Worm (Caenorhabditis elegans): ENCODE data around the gene F56A8.4.

F56A8.4 gene

DNA sequence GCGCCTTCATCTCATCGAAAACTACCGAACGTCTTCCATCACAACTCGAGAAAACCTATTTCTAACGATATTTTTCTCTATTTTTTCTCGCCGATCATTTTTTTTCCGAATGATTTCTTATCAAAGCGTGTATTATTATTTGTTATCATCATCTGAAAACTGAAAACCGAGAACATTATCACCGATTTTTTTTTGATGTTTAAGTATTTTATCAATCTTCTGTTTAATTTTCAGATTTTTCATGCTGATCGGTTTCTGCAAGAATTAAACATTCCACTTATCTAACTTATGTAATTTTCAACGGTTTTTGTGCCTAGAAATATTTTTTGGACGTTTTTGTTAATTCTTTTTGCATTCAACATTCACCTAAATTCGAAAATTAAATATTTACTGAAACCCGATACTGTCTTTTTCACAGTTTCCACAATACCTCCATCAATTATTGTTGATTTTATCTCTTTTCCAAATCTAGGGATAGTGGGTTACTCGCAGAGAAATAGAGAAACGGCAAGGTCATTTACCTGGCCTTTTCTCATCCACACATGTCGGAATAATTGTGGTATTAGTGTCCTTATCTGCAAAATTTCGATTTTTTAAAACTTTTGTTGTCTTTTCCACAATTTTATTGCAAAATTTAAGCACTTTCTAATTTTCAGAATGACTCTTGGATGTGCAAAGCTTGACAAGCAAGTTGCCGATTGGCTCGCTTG, 35.8 kb downstream of the F56A8.4 start, which contains the start of gene pgm-2 (continued):
- TF ChIP-seq F49E8.2 (tag; optimal IDR thresholded peaks at IDR 0.05; ENCODE audit: insufficient read depth) (no peak), pha-4 (tag; optimal IDR thresholded peaks at IDR 0.05) (no peak), repo-1 (tag; optimal IDR thresholded peaks at IDR 0.05) (peak; percentile 58), dpl-1 (GFP tag; optimal IDR thresholded peaks at IDR 0.05) (no peak), nhr-80 (tag; optimal IDR thresholded peaks at IDR 0.05) (peak; percentile 45), fkh-3 (tag; optimal IDR thresholded peaks at IDR 0.05) (no peak), mcd-1 (GFP tag; IDR thresholded peaks at IDR 0.05) (no peak), snpc-4 (GFP tag; optimal IDR thresholded peaks at IDR 0.05) (no peak), snpc-4 (tag; optimal IDR thresholded peaks at IDR 0.05) (no peak), mel-28 (tag; optimal IDR thresholded peaks at IDR 0.05; ENCODE audit: borderline replicate concordance) (no peak), ztf-22 (GFP tag; optimal IDR thresholded peaks at IDR 0.05) (no peak), die-1 (tag; optimal IDR thresholded peaks at IDR 0.05) (no peak), hsf-1 (GFP tag; IDR thresholded peaks at IDR 0.05) (no peak), lin-26 (GFP tag; IDR thresholded peaks at IDR 0.05) (no peak), K12H6.12 (tag; optimal IDR thresholded peaks at IDR 0.05) (no peak), ZK185.1 (tag; optimal IDR thresholded peaks at IDR 0.05; ENCODE audit: poor library complexity, severe bottlenecking) (no peak), rec-8 (tag; optimal IDR thresholded peaks at IDR 0.05) (no peak), Y56A3A.18 (GFP tag; IDR thresholded peaks at IDR 0.05) (no peak), zfh-2 (GFP tag; conservative IDR thresholded peaks at IDR 0.05) (no peak), B0336.3 (GFP tag; IDR thresholded peaks at IDR 0.05) (no peak), hrde-1 (tag; optimal IDR thresholded peaks at IDR 0.05; ENCODE audit: borderline replicate concordance) (no peak), madf-10 (tag; optimal IDR thresholded peaks at IDR 0.05) (no peak), nfya-2 (GFP tag; IDR thresholded peaks at IDR 0.05) (0 out of 2 replicates have a peak, but pooled peaks have one; percentile 15), xnd-1 (tag; optimal IDR thresholded peaks at IDR 0.05) (no peak), Y67H2A.10 (GFP tag; conservative IDR thresholded peaks at IDR 0.05) (no peak), Y79H2A.3 (GFP tag; conservative IDR thresholded peaks at IDR 0.05) (no peak), madf-8 (GFP tag; conservative IDR thresholded peaks at IDR 0.05) (no peak), tbx-9 (tag; optimal IDR thresholded peaks at IDR 0.05; ENCODE audit: borderline replicate concordance) (no peak), cebp-1 (GFP tag; IDR thresholded peaks at IDR 0.05) (no peak), cebp-1 (tag; optimal IDR thresholded peaks at IDR 0.05) (peak; percentile 5), unc-130 (GFP tag; optimal IDR thresholded peaks at IDR 0.05) (no peak), rpc-1 (optimal IDR thresholded peaks at IDR 0.05) (no peak), rpc-1 (tag; optimal IDR thresholded peaks at IDR 0.05) (no peak), ztf-26 (tag; optimal IDR thresholded peaks at IDR 0.05) (no peak), nfyb-1 (GFP tag; IDR thresholded peaks at IDR 0.05) (0 out of 2 replicates have a peak, but pooled peaks have one; percentile 6), F37B4.10 (GFP tag; IDR thresholded peaks at IDR 0.05) (no peak), F52B5.7 (tag; optimal IDR thresholded peaks at IDR 0.05) (no peak), lir-1 (GFP tag; conservative IDR thresholded peaks at IDR 0.05) (no peak), F10E7.11 (tag; optimal IDR thresholded peaks at IDR 0.05) (no peak), him-1 (tag; optimal IDR thresholded peaks at IDR 0.05) (no peak), tlf-1 (GFP tag; optimal IDR thresholded peaks at IDR 0.05) (peak; percentile 37), nhr-120 (GFP tag; IDR thresholded peaks at IDR 0.05) (no peak)
